Worm (Caenorhabditis elegans) whole organism, L4/young adult: ENCODE measurements around the gene Y59E9AL.8.

Experiments
- W03F9.2 ChIP-seq: fragments of 150-350 bp; optimal IDR thresholded peaks from 2 replicates; lab custom pipeline; 2014; ENCODE audit warnings: missing biosample characterization, missing genetic modification characterization
- dao-5 ChIP-seq: sonication (generic microtip); optimal IDR thresholded peaks from 2 replicates; lab custom pipeline; 2016; ENCODE audit warnings: missing genotype, missing genetic modification characterization, moderate library complexity, missing compliant biosample characterization
- him-1 ChIP-seq: sonication (generic microtip); optimal IDR thresholded peaks from 2 replicates; lab custom pipeline; 2016; ENCODE audit warnings: missing genotype, missing genetic modification reagents, missing genetic modification characterization, missing compliant biosample characterization

- TF ChIP-seq him-1 (tag; lab: Kevin White, UChicago) (no peak), dao-5 (tag; lab: Kevin White, UChicago) (no peak), W03F9.2 (tag; lab: Kevin White, UChicago) (no peak)
Observed at ce11 chrIV:5230530-5230929, 6.4 kb upstream of the Y59E9AL.8 start, which contains the start of gene thn-5.
